Worm (Caenorhabditis elegans): ENCODE data around the gene Y48A6B.7.

DNA sequence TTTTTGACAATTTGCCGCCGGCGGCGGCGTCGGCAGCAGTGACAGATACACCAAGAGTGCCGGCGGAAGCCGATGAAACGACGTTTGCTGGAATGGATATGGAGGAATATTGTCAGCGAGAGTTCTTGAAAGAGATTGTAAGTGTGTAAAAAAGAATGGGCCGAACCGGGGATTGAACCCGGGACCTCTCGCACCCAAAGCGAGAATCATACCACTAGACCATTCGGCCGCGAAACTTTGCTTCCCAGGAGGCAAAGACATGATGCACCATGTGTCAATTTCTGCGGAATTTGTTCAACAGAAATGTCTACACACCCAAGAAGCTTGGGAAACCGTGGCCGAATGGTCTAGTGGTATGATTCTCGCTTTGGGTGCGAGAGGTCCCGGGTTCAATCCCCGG lies 40.3 kb upstream of the Y48A6B.7 start:
- TF ChIP-seq ama-1 (optimal IDR thresholded peaks at IDR 0.05) (no peak), ceh-36 (tag; optimal IDR thresholded peaks at IDR 0.05) (no peak), B0310.2 (tag; optimal IDR thresholded peaks at IDR 0.05) (no peak), hmbx-1 (tag; optimal IDR thresholded peaks at IDR 0.05) (no peak), tbx-37 (GFP tag; conservative IDR thresholded peaks at IDR 0.05) (no peak; the same call in 1 of the 2 replicates), F13C5.2 (tag; optimal IDR thresholded peaks at IDR 0.05) (no peak), ets-7 (tag; optimal IDR thresholded peaks at IDR 0.05) (no peak), sea-1 (GFP tag; conservative IDR thresholded peaks at IDR 0.05) (no peak)
